Worm (Caenorhabditis elegans) whole organism, late embryonic: ENCODE data around the gene F49C5.12.

Experiments used
- C08G9.2 ChIP-seq: sonication (generic microtip); optimal IDR thresholded peaks from 2 replicates; lab custom pipeline; 2016; ENCODE audit warnings: mild to moderate bottlenecking, missing genetic modification characterization, moderate library complexity, missing compliant biosample characterization
- K09A11.1 ChIP-seq: sonication (generic microtip); optimal IDR thresholded peaks from 2 replicates; lab custom pipeline; 2017; ENCODE audit warnings: antibody characterized with exemption, mild to moderate bottlenecking, missing genetic modification characterization, missing compliant biosample characterization; ENCODE audit not compliant: insufficient read depth
- Y22D7AL.16 ChIP-seq: sonication (generic microtip); optimal IDR thresholded peaks from 2 replicates; lab custom pipeline; 2016; ENCODE audit warnings: missing genetic modification characterization, missing compliant biosample characterization
- ahr-1 ChIP-seq: sonication (generic microtip); optimal IDR thresholded peaks from 2 replicates; lab custom pipeline; 2016; ENCODE audit warnings: missing genetic modification characterization, missing compliant biosample characterization
- ama-1 ChIP-seq: fragments of 150-350 bp; optimal IDR thresholded peaks from 2 replicates; lab custom pipeline; 2014
- ceh-14 ChIP-seq: sonication (generic microtip); optimal IDR thresholded peaks from 2 replicates; lab custom pipeline; 2016; ENCODE audit warnings: missing genotype, missing genetic modification characterization, missing compliant biosample characterization
- ceh-18 ChIP-seq: sonication (generic microtip); optimal IDR thresholded peaks from 2 replicates; lab custom pipeline; 2016; ENCODE audit warnings: missing genetic modification characterization, missing compliant biosample characterization
- ceh-24 ChIP-seq: sonication (generic microtip); optimal IDR thresholded peaks from 2 replicates; lab custom pipeline; 2016; ENCODE audit warnings: mild to moderate bottlenecking, missing genetic modification characterization, missing compliant biosample characterization
- ceh-30 ChIP-seq: fragments of 150-350 bp; optimal IDR thresholded peaks from 2 replicates; lab custom pipeline; 2014; ENCODE audit warnings: missing biosample characterization, missing genetic modification characterization
- ceh-31 ChIP-seq: sonication (generic microtip); optimal IDR thresholded peaks from 2 replicates; lab custom pipeline; 2016; ENCODE audit warnings: missing genetic modification characterization, missing compliant biosample characterization
- ceh-34 ChIP-seq: sonication (generic microtip); optimal IDR thresholded peaks from 2 replicates; lab custom pipeline; 2016; ENCODE audit warnings: mild to moderate bottlenecking, missing genetic modification characterization, missing compliant biosample characterization
- ceh-48 ChIP-seq: sonication (generic microtip); optimal IDR thresholded peaks from 2 replicates; lab custom pipeline; 2016; ENCODE audit warnings: missing genetic modification characterization, inconsistent platforms, missing compliant biosample characterization
- ceh-9 ChIP-seq: sonication (generic microtip); optimal IDR thresholded peaks from 2 replicates; lab custom pipeline; 2016; ENCODE audit warnings: mild to moderate bottlenecking, missing genetic modification characterization, inconsistent platforms, missing compliant biosample characterization
- che-1 ChIP-seq: sonication (generic microtip); optimal IDR thresholded peaks from 2 replicates; lab custom pipeline; 2016; ENCODE audit warnings: mild to moderate bottlenecking, missing genetic modification characterization, missing compliant biosample characterization
- elt-4 ChIP-seq: sonication (generic microtip); optimal IDR thresholded peaks from 2 replicates; lab custom pipeline; 2016; ENCODE audit warnings: missing genetic modification characterization, missing compliant biosample characterization
- eyg-1 ChIP-seq: sonication (generic microtip); optimal IDR thresholded peaks from 2 replicates; lab custom pipeline; 2016; ENCODE audit warnings: missing genotype, missing genetic modification characterization, missing compliant biosample characterization
- gmeb-2 ChIP-seq: sonication (generic microtip); optimal IDR thresholded peaks from 2 replicates; lab custom pipeline; 2016; ENCODE audit warnings: missing genetic modification characterization, inconsistent platforms, missing compliant biosample characterization
- hlh-15 ChIP-seq: sonication (generic microtip); optimal IDR thresholded peaks from 2 replicates; lab custom pipeline; 2016; ENCODE audit warnings: missing genetic modification characterization, missing compliant biosample characterization
- hlh-30 ChIP-seq: sonication (generic microtip); optimal IDR thresholded peaks from 2 replicates; lab custom pipeline; 2017; ENCODE audit warnings: antibody characterized with exemption, missing genetic modification characterization, missing compliant biosample characterization; ENCODE audit not compliant: insufficient read depth
- hlh-6 ChIP-seq: sonication (generic microtip); optimal IDR thresholded peaks from 2 replicates; lab custom pipeline; 2016; ENCODE audit warnings: missing genotype, missing genetic modification characterization, missing compliant biosample characterization
- hlh-8 ChIP-seq: sonication (generic microtip); optimal IDR thresholded peaks from 2 replicates; lab custom pipeline; 2016; ENCODE audit warnings: missing genotype, missing genetic modification characterization, missing compliant biosample characterization
- lim-6 ChIP-seq: sonication (generic microtip); optimal IDR thresholded peaks from 2 replicates; lab custom pipeline; 2016; ENCODE audit warnings: missing genetic modification characterization, missing compliant biosample characterization
- lin-11 ChIP-seq: fragments of 200-800 bp; sonication (Bioruptor generic); optimal IDR thresholded peaks from 2 replicates; lab custom pipeline; 2018; ENCODE audit warnings: mild to moderate bottlenecking, missing genetic modification characterization, missing compliant biosample characterization
- madf-2 ChIP-seq: sonication (generic microtip); optimal IDR thresholded peaks from 2 replicates; lab custom pipeline; 2017; ENCODE audit warnings: missing genetic modification characterization, missing compliant biosample characterization
- mec-3 ChIP-seq: sonication (generic microtip); optimal IDR thresholded peaks from 2 replicates; lab custom pipeline; 2016; ENCODE audit warnings: borderline replicate concordance, missing genetic modification characterization, missing compliant biosample characterization
- nfya-1 ChIP-seq: sonication (generic microtip); optimal IDR thresholded peaks from 2 replicates; lab custom pipeline; 2017; ENCODE audit warnings: missing genetic modification characterization, mild to moderate bottlenecking, missing compliant biosample characterization, antibody characterized with exemption, moderate library complexity
- nhr-11 ChIP-seq: fragments of 150-350 bp; optimal IDR thresholded peaks from 2 replicates; lab custom pipeline; 2014; ENCODE audit warnings: missing biosample characterization, missing genetic modification characterization
- npax-4 ChIP-seq: sonication (generic microtip); optimal IDR thresholded peaks from 2 replicates; lab custom pipeline; 2016; ENCODE audit warnings: missing genetic modification characterization, missing compliant biosample characterization
- odd-2 ChIP-seq: sonication (generic microtip); optimal IDR thresholded peaks from 2 replicates; lab custom pipeline; 2017; ENCODE audit warnings: antibody characterized with exemption, mild to moderate bottlenecking, missing genetic modification characterization, missing compliant biosample characterization
- pha-2 ChIP-seq: sonication (generic microtip); optimal IDR thresholded peaks from 2 replicates; lab custom pipeline; 2017; ENCODE audit warnings: mild to moderate bottlenecking, missing genetic modification characterization, missing compliant biosample characterization
- pros-1 ChIP-seq: fragments of 150-350 bp; optimal IDR thresholded peaks from 2 replicates; lab custom pipeline; 2014; ENCODE audit warnings: missing biosample characterization, missing genetic modification reagents, missing genetic modification characterization
- rnt-1 ChIP-seq: sonication (generic microtip); optimal IDR thresholded peaks from 2 replicates; lab custom pipeline; 2016; ENCODE audit warnings: missing genetic modification characterization, missing compliant biosample characterization
- sox-4 ChIP-seq: sonication (generic microtip); optimal IDR thresholded peaks from 2 replicates; lab custom pipeline; 2017; ENCODE audit warnings: mild to moderate bottlenecking, missing genetic modification characterization, inconsistent platforms, missing compliant biosample characterization
- unc-86 ChIP-seq: sonication (generic microtip); optimal IDR thresholded peaks from 2 replicates; lab custom pipeline; 2016; ENCODE audit warnings: missing genetic modification characterization, missing compliant biosample characterization
- zip-5 ChIP-seq: sonication (generic microtip); optimal IDR thresholded peaks from 2 replicates; lab custom pipeline; 2016; ENCODE audit warnings: missing genetic modification characterization, missing compliant biosample characterization
- ztf-16 ChIP-seq: sonication (generic microtip); optimal IDR thresholded peaks from 2 replicates; lab custom pipeline; 2017; ENCODE audit warnings: missing genetic modification characterization, missing compliant biosample characterization

Gene F49C5.12

DNA sequence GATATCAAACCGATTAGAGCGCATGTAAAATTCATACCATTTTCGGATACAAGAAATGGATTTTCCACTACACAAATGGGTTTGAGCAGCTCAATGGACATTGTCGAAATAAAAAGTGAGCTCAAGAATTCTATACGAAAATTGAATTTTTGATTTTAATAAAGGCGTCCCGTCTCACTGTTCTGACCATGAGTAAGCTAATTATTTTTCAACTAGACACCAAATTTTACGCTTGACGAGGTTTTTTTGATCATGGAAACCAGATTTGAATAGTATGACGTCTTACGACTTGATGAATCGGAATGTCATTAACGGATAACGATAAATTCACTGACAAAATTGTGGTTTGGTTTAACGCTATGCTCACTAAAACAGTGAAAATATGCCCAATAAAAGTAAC, 43.8 kb downstream of the F49C5.12 start, which contains the start of gene srh-61:
srh-61 (minus strand) TSS at position 101 of the 400 bp plus-strand sequence.
- TF ChIP-seq nfya-1 (no peak), gmeb-2 (tag; lab: Kevin White, UChicago) (no peak), npax-4 (no peak), pros-1 (tag; lab: Kevin White, UChicago) (no peak), zip-5 (tag; lab: Kevin White, UChicago) (no peak), C08G9.2 (tag; lab: Kevin White, UChicago) (no peak), mec-3 (tag; lab: Kevin White, UChicago) (no peak), elt-4 (tag; lab: Kevin White, UChicago) (no peak), K09A11.1 (no peak), Y22D7AL.16 (tag; lab: Kevin White, UChicago) (no peak), ahr-1 (tag; lab: Kevin White, UChicago) (no peak), ceh-30 (no peak), lim-6 (tag; lab: Kevin White, UChicago) (no peak), ceh-34 (tag; lab: Kevin White, UChicago) (no peak)

ce11 chrII:12514620-12515019, 45.5 kb downstream of the F49C5.12 start, which contains the start of gene srh-69:
Gene srh-69, minus strand, starts transcription at chrII:12514720.
- TF ChIP-seq zip-5 (tag; lab: Kevin White, UChicago): no peak
- TF ChIP-seq madf-2 (tag; lab: Kevin White, UChicago): no peak
- no peak for TF ChIP-seq odd-2 (tag; lab: Kevin White, UChicago)
- TF ChIP-seq nhr-11 (tag; lab: Kevin White, UChicago): no peak
- no peak for TF ChIP-seq che-1 (tag; lab: Kevin White, UChicago)
- no peak for TF ChIP-seq hlh-6 (tag; lab: Kevin White, UChicago)
- TF ChIP-seq elt-4 (tag; lab: Kevin White, UChicago): no peak
- no peak for TF ChIP-seq eyg-1 (tag; lab: Kevin White, UChicago)

ce11 chrII:12511866-12512265, 48.2 kb downstream of the F49C5.12 start, which contains the start of gene srh-73:
Gene srh-73, plus strand, starts transcription at chrII:12512166.
- TF ChIP-seq hlh-30 (tag; lab: Kevin White, UChicago) (no peak), lin-11 (tag; lab: Kevin White, UChicago) (no peak), ama-1 (lab: Kevin White, UChicago) (no peak), ceh-48 (tag; lab: Kevin White, UChicago) (no peak), rnt-1 (tag; lab: Kevin White, UChicago) (no peak), ztf-16 (tag; lab: Kevin White, UChicago) (no peak), lim-6 (tag; lab: Kevin White, UChicago) (no peak), ceh-31 (no peak), ceh-24 (tag; lab: Kevin White, UChicago) (no peak), pha-2 (tag; lab: Kevin White, UChicago) (no peak), ceh-34 (tag; lab: Kevin White, UChicago) (no peak), sox-4 (no peak), Y22D7AL.16 (tag; lab: Kevin White, UChicago) (no peak), unc-86 (no peak)

ce11 chrII:12508650-12509049, 51.5 kb downstream of the F49C5.12 start, which contains the start of gene srh-67:
Gene srh-67, plus strand, starts transcription at chrII:12508950.
- TF ChIP-seq ceh-9 (tag; lab: Kevin White, UChicago) (no peak), ceh-48 (tag; lab: Kevin White, UChicago) (no peak), ceh-18 (tag; lab: Kevin White, UChicago) (no peak), hlh-15 (tag; lab: Kevin White, UChicago) (no peak), hlh-8 (tag; lab: Kevin White, UChicago) (no peak), nhr-11 (tag; lab: Kevin White, UChicago) (no peak), K09A11.1 (no peak), ceh-14 (tag; lab: Kevin White, UChicago) (no peak), pros-1 (tag; lab: Kevin White, UChicago) (no peak), pha-2 (tag; lab: Kevin White, UChicago) (no peak), C08G9.2 (tag; lab: Kevin White, UChicago) (no peak)
